Worm (Caenorhabditis elegans): Measurements from ENCODE around the gene bca-2.

- TF ChIP-seq fkh-2 (tag; optimal IDR thresholded peaks at IDR 0.05) (no peak), ceh-9 (tag; optimal IDR thresholded peaks at IDR 0.05) (no peak), nhr-12 (tag; optimal IDR thresholded peaks at IDR 0.05) (no peak), ZK546.5 (tag; optimal IDR thresholded peaks at IDR 0.05) (no peak), pqm-1 (tag; optimal IDR thresholded peaks at IDR 0.05) (no peak), ama-1 (optimal IDR thresholded peaks at IDR 0.05) (no peak), tbx-2 (tag; optimal IDR thresholded peaks at IDR 0.05) (no peak), nhr-77 (tag; optimal IDR thresholded peaks at IDR 0.05) (no peak), unc-62 (GFP tag; optimal IDR thresholded peaks at IDR 0.05) (no peak), snpc-4 (tag; optimal IDR thresholded peaks at IDR 0.05) (no peak), hmg-11 (tag; optimal IDR thresholded peaks at IDR 0.05) (no peak)
Measured at ce11 chrIV:17116821-17117220, 16.8 kb upstream of the bca-2 start.

Measured in whole organism, L3 larva.